Worm (Caenorhabditis elegans) whole organism, late embryonic: Measurements from ENCODE around the gene zmp-5.
A peak's percentile ranks its signal among the peaks of the same experiment; 100 is the strongest.

Source experiments
- T23F11.4 ChIP-seq: fragments of 200-800 bp; sonication (Bioruptor generic); optimal IDR thresholded peaks from 2 replicates; lab custom pipeline; 2018; ENCODE audit warnings: mild to moderate bottlenecking, missing genetic modification characterization, missing compliant biosample characterization
- elt-2 ChIP-seq: sonication (generic microtip); optimal IDR thresholded peaks from 2 replicates; lab custom pipeline; 2016; ENCODE audit warnings: missing genetic modification reagents, missing genetic modification characterization, missing compliant biosample characterization
- fkh-10 ChIP-seq: fragments of 150-350 bp; optimal IDR thresholded peaks from 2 replicates; lab custom pipeline; 2014; ENCODE audit warnings: missing biosample characterization, missing genetic modification reagents, missing genetic modification characterization
- nhr-11 ChIP-seq: fragments of 150-350 bp; optimal IDR thresholded peaks from 2 replicates; lab custom pipeline; 2014; ENCODE audit warnings: missing biosample characterization, missing genetic modification characterization
- pha-4 ChIP-seq: fragments of 150-350 bp; optimal IDR thresholded peaks from 2 replicates; lab custom pipeline; 2018; ENCODE audit warnings: missing biosample characterization, missing genetic modification reagents, missing genetic modification characterization
- unc-86 ChIP-seq: sonication (generic microtip); optimal IDR thresholded peaks from 2 replicates; lab custom pipeline; 2016; ENCODE audit warnings: missing genetic modification characterization, missing compliant biosample characterization

DNA sequence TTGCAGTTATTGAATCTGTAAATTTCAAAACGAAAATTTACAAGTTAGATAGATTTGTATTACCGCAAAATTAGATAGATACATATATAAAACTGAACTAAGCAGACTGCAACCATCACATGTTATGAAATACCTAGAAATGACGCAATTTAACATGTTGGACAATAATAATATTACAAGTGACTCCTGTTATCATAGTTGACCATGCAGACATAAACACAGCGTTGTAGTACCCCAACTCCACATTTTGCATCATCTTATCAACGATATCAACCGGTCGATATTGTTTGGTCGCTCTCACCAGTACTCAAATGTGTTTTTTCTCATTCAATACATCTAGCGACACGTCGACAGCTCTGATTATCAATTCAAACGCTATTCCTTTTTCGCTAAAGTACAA, 44.4 kb downstream of the zmp-5 start, which contains the start of gene ugt-50:
- TF ChIP-seq fkh-10 (GFP tag; lab: Kevin White, UChicago), result no peak
- no peak for TF ChIP-seq pha-4 (tag; lab: Kevin White, UChicago)
- no peak for TF ChIP-seq nhr-11 (tag; lab: Kevin White, UChicago)
- TF ChIP-seq unc-86, result no peak
- TF ChIP-seq elt-2 (tag; lab: Kevin White, UChicago), result peak; percentile 82
- TF ChIP-seq T23F11.4 (GFP tag; lab: Kevin White, UChicago), result no peak
